Fruit fly (Drosophila melanogaster) whole organism, embryonic: ENCODE results near the gene Orp8.
A peak's percentile ranks its signal among the peaks of the same experiment; 100 is the strongest.

ENCODE experiments used
- CG11504 ChIP-seq: fragments of 200-800 bp; sonication (Bioruptor generic); optimal IDR thresholded peaks from 3 replicates; lab custom pipeline; 2019; ENCODE audit warnings: missing biosample characterization, mild to moderate bottlenecking, missing genetic modification characterization, moderate library complexity
- CG12155 ChIP-seq: fragments of 200-800 bp; sonication (Bioruptor generic); optimal IDR thresholded peaks from 3 replicates; lab custom pipeline; 2016; ENCODE audit warnings: missing biosample characterization, missing genetic modification characterization
- CG1233 ChIP-seq: fragments of 200-800 bp; sonication (Bioruptor generic); optimal IDR thresholded peaks from 4 replicates; lab custom pipeline; 2018; ENCODE audit warnings: missing biosample characterization, mild to moderate bottlenecking, missing genetic modification characterization
- CG12391 ChIP-seq: fragments of 200-800 bp; sonication (Bioruptor generic); optimal IDR thresholded peaks from 3 replicates; lab custom pipeline; 2018; ENCODE audit warnings: missing biosample characterization, mild to moderate bottlenecking, missing genetic modification characterization, moderate library complexity
- CG13775 ChIP-seq: fragments of 200-800 bp; sonication (Bioruptor generic); optimal IDR thresholded peaks from 3 replicates; lab custom pipeline; 2017; ENCODE audit warnings: missing biosample characterization, mild to moderate bottlenecking, missing genetic modification characterization
- CG14860 ChIP-seq: fragments of 200-800 bp; sonication (Bioruptor generic); IDR thresholded peaks from 3 replicates; pipeline ENCODE4 v1.3.6; 2022; ENCODE audit warnings: missing biosample characterization, missing genetic modification characterization; ENCODE audit not compliant: partially characterized antibody
- CG15479 ChIP-seq: fragments of 200-800 bp; sonication (Bioruptor generic); optimal IDR thresholded peaks from 3 replicates; lab custom pipeline; 2019; ENCODE audit warnings: missing biosample characterization, mild to moderate bottlenecking, missing genetic modification characterization, moderate library complexity
- CG17186 ChIP-seq: fragments of 200-800 bp; sonication (Bioruptor generic); optimal IDR thresholded peaks from 3 replicates; lab custom pipeline; 2017; ENCODE audit warnings: missing biosample characterization, missing genetic modification reagents, missing genetic modification characterization
- CG17385 ChIP-seq: fragments of 200-800 bp; sonication (Bioruptor generic); optimal IDR thresholded peaks from 3 replicates; lab custom pipeline; 2018; ENCODE audit warnings: missing biosample characterization, mild to moderate bottlenecking, missing genetic modification characterization
- CG17612 ChIP-seq: fragments of 200-800 bp; sonication (Bioruptor generic); IDR thresholded peaks from 2 replicates; pipeline ENCODE4 v1.3.6; 2022; ENCODE audit warnings: missing biosample characterization, missing genetic modification characterization
- CG18619 ChIP-seq: fragments of 200-800 bp; sonication (Bioruptor generic); optimal IDR thresholded peaks from 3 replicates; lab custom pipeline; 2017; ENCODE audit warnings: missing biosample characterization, mild to moderate bottlenecking, missing genetic modification characterization
- CG2678 ChIP-seq: fragments of 200-800 bp; sonication (Bioruptor generic); optimal IDR thresholded peaks from 3 replicates; lab custom pipeline; 2019; ENCODE audit warnings: missing biosample characterization, mild to moderate bottlenecking, missing genetic modification characterization, moderate library complexity
- CG3281 ChIP-seq: fragments of 200-800 bp; sonication (Bioruptor generic); optimal IDR thresholded peaks from 3 replicates; lab custom pipeline; 2017; ENCODE audit warnings: missing biosample characterization, mild to moderate bottlenecking, missing genetic modification characterization
- CG4424 ChIP-seq: fragments of 200-800 bp; sonication (Bioruptor generic); optimal IDR thresholded peaks from 3 replicates; lab custom pipeline; 2016; ENCODE audit warnings: missing biosample characterization, missing genetic modification characterization
- CG4730 ChIP-seq: fragments of 200-800 bp; sonication (Bioruptor generic); IDR thresholded peaks from 2 replicates; pipeline ENCODE4 v1.3.6; 2022; ENCODE audit warnings: missing biosample characterization, missing genetic modification characterization
- CG4854 ChIP-seq: fragments of 200-800 bp; sonication (Bioruptor generic); optimal IDR thresholded peaks from 2 replicates; lab custom pipeline; 2016; ENCODE audit warnings: missing biosample characterization, missing genetic modification characterization, inconsistent platforms
- CG6272 ChIP-seq: fragments of 200-800 bp; sonication (Bioruptor generic); IDR thresholded peaks from 2 replicates; pipeline ENCODE4 v1.3.6; 2022; ENCODE audit warnings: missing biosample characterization, missing genetic modification characterization
- CG6765 ChIP-seq: fragments of 200-800 bp; sonication (Bioruptor generic); optimal IDR thresholded peaks from 3 replicates; lab custom pipeline; 2017; ENCODE audit warnings: missing biosample characterization, mild to moderate bottlenecking, missing genetic modification characterization
- CG6791 ChIP-seq: fragments of 200-800 bp; sonication (Bioruptor generic); IDR thresholded peaks from 3 replicates; pipeline ENCODE4 v1.3.6; 2022; ENCODE audit warnings: missing biosample characterization, missing genetic modification characterization; ENCODE audit not compliant: partially characterized antibody
- CG7556 ChIP-seq: fragments of 200-800 bp; sonication (Bioruptor generic); optimal IDR thresholded peaks from 2 replicates; lab custom pipeline; 2017; ENCODE audit warnings: missing biosample characterization, mild to moderate bottlenecking, missing genetic modification characterization
- CG7839 ChIP-seq: fragments of 200-800 bp; sonication (Bioruptor generic); optimal IDR thresholded peaks from 3 replicates; lab custom pipeline; 2018; ENCODE audit warnings: missing biosample characterization, mild to moderate bottlenecking, missing genetic modification characterization, moderate library complexity
- Chrac-16 ChIP-seq: fragments of 200-800 bp; sonication (Bioruptor generic); optimal IDR thresholded peaks from 3 replicates; lab custom pipeline; 2016; ENCODE audit warnings: missing biosample characterization, missing genetic modification characterization
- Deaf1 ChIP-seq: fragments of 200-800 bp; optimal IDR thresholded peaks from 3 replicates; lab custom pipeline; 2019; ENCODE audit warnings: missing biosample characterization, mild to moderate bottlenecking, missing genetic modification characterization, moderate library complexity
- Dfd ChIP-seq, 2 experiments: fragments of >200 bp; optimal IDR thresholded peaks; 2 replicates each; lab custom pipeline; 2017; ENCODE audit warnings: missing biosample characterization in 2 of 2, missing genetic modification characterization in 2 of 2
- Doc3 ChIP-seq: fragments of 200-800 bp; sonication (Bioruptor generic); IDR thresholded peaks from 3 replicates; pipeline ENCODE4 v1.3.6; 2022; ENCODE audit warnings: missing biosample characterization, missing genetic modification characterization; ENCODE audit not compliant: partially characterized antibody
- Ets65A ChIP-seq: fragments of 200-800 bp; sonication (Bioruptor generic); peaks from one replicate; lab custom pipeline; 2016; ENCODE audit warnings: missing biosample characterization, missing genetic modification characterization
- HLH54F ChIP-seq: fragments of 200-800 bp; sonication (Bioruptor generic); optimal IDR thresholded peaks from 3 replicates; lab custom pipeline; 2016; ENCODE audit warnings: missing biosample characterization, missing genetic modification characterization
- Hmx ChIP-seq: fragments of 200-800 bp; sonication (Bioruptor generic); optimal IDR thresholded peaks from 2 replicates; lab custom pipeline; 2016; ENCODE audit warnings: missing biosample characterization, missing genetic modification characterization
- Hr39 ChIP-seq: fragments of >200 bp; optimal IDR thresholded peaks from 2 replicates; lab custom pipeline; 2017
- Hr51 ChIP-seq, 2 experiments: fragments of 200-800 bp; sonication (Bioruptor generic); optimal IDR thresholded peaks; 2 replicates in 1 of 2; 3 replicates in 1 of 2; lab custom pipeline; 2016 to 2018; ENCODE audit warnings: missing biosample characterization in 2 of 2, missing genetic modification characterization in 2 of 2, mild to moderate bottlenecking in 1 of 2, moderate library complexity in 1 of 2
- Meics ChIP-seq: fragments of 200-800 bp; sonication (Bioruptor generic); optimal IDR thresholded peaks from 2 replicates; lab custom pipeline; 2017; ENCODE audit warnings: missing biosample characterization, mild to moderate bottlenecking, missing genetic modification characterization
- Mrtf ChIP-seq: fragments of 200-800 bp; sonication (Bioruptor generic); IDR thresholded peaks from 3 replicates; pipeline ENCODE4 v1.3.6; 2022; ENCODE audit warnings: missing biosample characterization, missing genetic modification characterization
- NC2α ChIP-seq: fragments of 200-800 bp; sonication (Bioruptor generic); optimal IDR thresholded peaks from 2 replicates; lab custom pipeline; 2016; ENCODE audit warnings: missing biosample characterization, missing genetic modification characterization
- NfI ChIP-seq: fragments of 200-800 bp; sonication (Bioruptor generic); optimal IDR thresholded peaks from 3 replicates; lab custom pipeline; 2018; ENCODE audit warnings: missing biosample characterization, mild to moderate bottlenecking, missing genetic modification characterization, moderate library complexity
- Oli ChIP-seq: fragments of 200-800 bp; sonication (Bioruptor generic); optimal IDR thresholded peaks from 2 replicates; lab custom pipeline; 2018; ENCODE audit warnings: missing biosample characterization, mild to moderate bottlenecking, missing genetic modification characterization, moderate library complexity
- PHDP ChIP-seq: fragments of 200-800 bp; sonication (Bioruptor generic); optimal IDR thresholded peaks from 3 replicates; lab custom pipeline; 2018; ENCODE audit warnings: missing biosample characterization, mild to moderate bottlenecking, missing genetic modification characterization, moderate library complexity
- Stat92E ChIP-seq, 3 experiments: fragments of >200 bp in 2 of 3; fragments of 200-800 bp in 1 of 3; sonication (Bioruptor generic) in 1 of 3; optimal IDR thresholded peaks; 2 replicates each; lab custom pipeline; 2017 to 2019; ENCODE audit warnings: missing biosample characterization in 3 of 3, missing genetic modification characterization in 3 of 3, mild to moderate bottlenecking in 1 of 3, moderate library complexity in 1 of 3
- dmrt99B ChIP-seq: fragments of 200-800 bp; sonication (Bioruptor generic); optimal IDR thresholded peaks from 2 replicates; lab custom pipeline; 2018; ENCODE audit warnings: missing biosample characterization, mild to moderate bottlenecking, missing genetic modification characterization, moderate library complexity
- dpn ChIP-seq, 2 experiments: fragments of 200-800 bp; sonication (Bioruptor generic); optimal IDR thresholded peaks; 3 replicates each; lab custom pipeline; 2016; ENCODE audit warnings: missing biosample characterization in 2 of 2, missing genetic modification characterization in 2 of 2
- fu2 ChIP-seq: fragments of 200-800 bp; sonication (Bioruptor generic); optimal IDR thresholded peaks from 2 replicates; lab custom pipeline; 2016; ENCODE audit warnings: missing biosample characterization, missing genetic modification characterization
- gce ChIP-seq: fragments of 200-800 bp; sonication (Bioruptor generic); IDR thresholded peaks from 3 replicates; pipeline ENCODE4 v1.3.6; 2022; ENCODE audit warnings: missing biosample characterization, missing genetic modification characterization
- gcm2 ChIP-seq: fragments of 200-800 bp; sonication (Bioruptor generic); optimal IDR thresholded peaks from 2 replicates; lab custom pipeline; 2016; ENCODE audit warnings: missing biosample characterization, missing genetic modification characterization
- gem ChIP-seq: fragments of 200-800 bp; sonication (Bioruptor generic); optimal IDR thresholded peaks from 2 replicates; lab custom pipeline; 2019; ENCODE audit warnings: missing biosample characterization, mild to moderate bottlenecking, missing genetic modification characterization, moderate library complexity
- grau ChIP-seq: fragments of 200-800 bp; optimal IDR thresholded peaks from 3 replicates; lab custom pipeline; 2019; ENCODE audit warnings: missing biosample characterization, mild to moderate bottlenecking, missing genetic modification characterization, moderate library complexity
- kay ChIP-seq: fragments of 200-800 bp; sonication (Bioruptor generic); optimal IDR thresholded peaks from 2 replicates; lab custom pipeline; 2016; ENCODE audit warnings: missing biosample characterization, missing genetic modification characterization
- lab ChIP-seq: fragments of 200-800 bp; sonication (Bioruptor generic); optimal IDR thresholded peaks from 3 replicates; lab custom pipeline; 2017; ENCODE audit warnings: missing biosample characterization, missing genetic modification characterization, mild to moderate bottlenecking, moderate library complexity, missing genetic modification reagents
- phol ChIP-seq: fragments of 200-800 bp; sonication (Bioruptor generic); optimal IDR thresholded peaks from 3 replicates; lab custom pipeline; 2018; ENCODE audit warnings: missing biosample characterization, mild to moderate bottlenecking, missing genetic modification characterization, moderate library complexity
- row ChIP-seq: fragments of 200-800 bp; sonication (Bioruptor generic); IDR thresholded peaks from 3 replicates; pipeline ENCODE4 v1.3.6; 2022; ENCODE audit warnings: missing biosample characterization, missing genetic modification characterization
- scrt ChIP-seq: fragments of 200-800 bp; sonication (Bioruptor generic); optimal IDR thresholded peaks from 2 replicates; lab custom pipeline; 2018; ENCODE audit warnings: missing biosample characterization, mild to moderate bottlenecking, missing genetic modification characterization, moderate library complexity
- sens ChIP-seq: fragments of 200-800 bp; sonication (Bioruptor generic); peaks from one replicate; lab custom pipeline; 2016; ENCODE audit warnings: missing biosample characterization, missing genetic modification characterization
- vfl ChIP-seq: fragments of 200-800 bp; sonication (Bioruptor generic); optimal IDR thresholded peaks from 2 replicates; lab custom pipeline; 2016; ENCODE audit warnings: missing biosample characterization, missing genetic modification characterization

Gene Orp8

dm6 chr3R:20310905-20311304 lies 1.8 kb downstream of the Orp8 start:
- TF ChIP-seq dpn (GFP tag; optimal IDR thresholded peaks at IDR 0.05; lab: Kevin White, UChicago) (no peak), Meics (GFP tag; lab: Kevin White, UChicago) (peak; percentile 71), PHDP (tag; lab: Kevin White, UChicago) (peak; percentile 2), CG11504 (peak; percentile 50), lab (GFP tag; lab: Kevin White, UChicago) (peak; percentile 29), Hmx (peak; percentile 24), CG4424 (GFP tag; lab: Kevin White, UChicago) (no peak), CG7839 (tag; lab: Kevin White, UChicago) (peak; percentile 31), grau (tag; lab: Kevin White, UChicago) (peak; percentile 48), Deaf1 (tag; lab: Kevin White, UChicago) (no peak), CG17612 (GFP tag; lab: Robert Waterston, UW) (no peak), CG3281 (GFP tag; lab: Kevin White, UChicago) (peak; percentile 47), fu2 (peak; percentile 30), Doc3 (GFP tag; lab: Robert Waterston, UW) (no peak), sens (GFP tag; lab: Kevin White, UChicago) (peak; percentile 85), gcm2 (GFP tag; lab: Kevin White, UChicago) (no peak), CG6765 (GFP tag; lab: Kevin White, UChicago) (peak; percentile 30), gem (tag; lab: Kevin White, UChicago) (peak; percentile 56), Stat92E (GFP tag; optimal IDR thresholded peaks at IDR 0.05; lab: Kevin White, UChicago) (no peak), vfl (no peak), Chrac-16 (GFP tag; lab: Kevin White, UChicago) (no peak), CG6791 (no peak), CG7556 (GFP tag; lab: Kevin White, UChicago) (peak; percentile 44), CG15479 (GFP tag; lab: Kevin White, UChicago) (no peak), dmrt99B (tag; lab: Kevin White, UChicago) (peak; percentile 33), CG18619 (peak; percentile 22), kay (GFP tag; lab: Kevin White, UChicago) (no peak), CG13775 (GFP tag; lab: Kevin White, UChicago) (peak; percentile 10), gce (GFP tag; lab: Robert Waterston, UW) (no peak), NC2α (no peak), CG14860 (GFP tag; lab: Robert Waterston, UW) (no peak), row (GFP tag; lab: Robert Waterston, UW) (peak; percentile 33; the same call in 1 of the 3 replicates), Hr51 (GFP tag; optimal IDR thresholded peaks at IDR 0.05; lab: Kevin White, UChicago) (peak in 1 of 2 experiments; percentile 29), CG12391 (tag; lab: Kevin White, UChicago) (peak; percentile 35), scrt (GFP tag; lab: Kevin White, UChicago) (no peak), NfI (GFP tag; lab: Kevin White, UChicago) (peak; percentile 13), Oli (tag; lab: Kevin White, UChicago) (peak; percentile 51), CG4730 (no peak), CG2678 (tag; lab: Kevin White, UChicago) (peak; percentile 60), CG17385 (GFP tag; lab: Kevin White, UChicago) (peak; percentile 23), HLH54F (GFP tag; lab: Kevin White, UChicago) (no peak), CG4854 (GFP tag; lab: Kevin White, UChicago) (no peak), Mrtf (no peak), CG6272 (GFP tag; lab: Robert Waterston, UW) (no peak), CG1233 (GFP tag; lab: Kevin White, UChicago) (no peak), Hr39 (lab: Kevin White, UChicago) (no peak), CG12155 (peak; percentile 17), phol (tag; lab: Kevin White, UChicago) (peak; percentile 19), Dfd (GFP tag; optimal IDR thresholded peaks at IDR 0.05; lab: Kevin White, UChicago) (no peak), Ets65A (GFP tag; lab: Kevin White, UChicago) (peak; percentile 26), CG17186 (GFP tag; lab: Kevin White, UChicago) (no peak)
